Fruit fly (Drosophila melanogaster): ENCODE measurements around the gene Alp9.

Alp9 gene

dm6 chr3L:5571051-5571450, 24.3 kb upstream of the Alp9 start:
- no peak for TF ChIP-seq CG9139 (GFP tag; optimal IDR thresholded peaks at IDR 0.05)
- no peak for TF ChIP-seq CG6276 (GFP tag; optimal IDR thresholded peaks at IDR 0.05)
- TF ChIP-seq CG6854 (GFP tag; optimal IDR thresholded peaks at IDR 0.05) = peak; percentile 73
- TF ChIP-seq cyc (GFP tag; optimal IDR thresholded peaks at IDR 0.05) = no peak
- no peak for TF ChIP-seq Blimp-1 (GFP tag; optimal IDR thresholded peaks at IDR 0.05)
- no peak for TF ChIP-seq CG34406 (GFP tag; optimal IDR thresholded peaks at IDR 0.05)
- TF ChIP-seq CG4318 (GFP tag; optimal IDR thresholded peaks at IDR 0.05) = no peak
- TF ChIP-seq net (GFP tag; optimal IDR thresholded peaks at IDR 0.05) = peak; percentile 20
- no peak for TF ChIP-seq CG7368 (GFP tag; optimal IDR thresholded peaks at IDR 0.05)
- TF ChIP-seq Hr38 (GFP tag; optimal IDR thresholded peaks at IDR 0.05) = no peak
- no peak for TF ChIP-seq OdsH (GFP tag; optimal IDR thresholded peaks at IDR 0.05)
- TF ChIP-seq eg (GFP tag; IDR thresholded peaks at IDR 0.05) = peak; percentile 45; the same call in 2 of the 3 replicates
- TF ChIP-seq CG8119 (GFP tag; IDR thresholded peaks at IDR 0.05) = 0 out of 3 replicates have a peak, but pooled peaks have one; percentile 46
- TF ChIP-seq ss (GFP tag; optimal IDR thresholded peaks at IDR 0.05) = no peak
- no peak for TF ChIP-seq acj6 (GFP tag; optimal IDR thresholded peaks at IDR 0.05)
- peak; percentile 9 for TF ChIP-seq Lpt (GFP tag; optimal IDR thresholded peaks at IDR 0.05)
- no peak for TF ChIP-seq CG31627 (GFP tag; optimal IDR thresholded peaks at IDR 0.05)
- TF ChIP-seq topi (GFP tag; optimal IDR thresholded peaks at IDR 0.05) = no peak
- no peak for TF ChIP-seq fkh (GFP tag; optimal IDR thresholded peaks at IDR 0.05)
- TF ChIP-seq Hr4 (GFP tag; optimal IDR thresholded peaks at IDR 0.05) = no peak
- TF ChIP-seq Eip93F (GFP tag; optimal IDR thresholded peaks at IDR 0.05) = no peak
- TF ChIP-seq Eip78C (GFP tag) = peak; percentile 10
- no peak for TF ChIP-seq CG1621 (tag; optimal IDR thresholded peaks at IDR 0.05)
- no peak for TF ChIP-seq CG6808 (GFP tag; optimal IDR thresholded peaks at IDR 0.05)
- TF ChIP-seq Ets21C (GFP tag; optimal IDR thresholded peaks at IDR 0.05) = no peak
- TF ChIP-seq CG8319 (GFP tag; optimal IDR thresholded peaks at IDR 0.05) = no peak
- no peak for TF ChIP-seq dac (GFP tag; optimal IDR thresholded peaks at IDR 0.05)
- peak; percentile 85 for TF ChIP-seq vri (GFP tag; optimal IDR thresholded peaks at IDR 0.05)
- peak; percentile 55; the same call in 1 of the 3 replicates for TF ChIP-seq CG6163 (GFP tag; IDR thresholded peaks at IDR 0.05)
- no peak for TF ChIP-seq lz (GFP tag; optimal IDR thresholded peaks at IDR 0.05)
- TF ChIP-seq CG15336 (GFP tag; IDR thresholded peaks at IDR 0.05) = peak; percentile 37; the same call in 1 of the 2 replicates
- TF ChIP-seq CG16779 (tag; optimal IDR thresholded peaks at IDR 0.05) = no peak
- no peak for TF ChIP-seq spab (GFP tag; optimal IDR thresholded peaks at IDR 0.05)
- no peak for TF ChIP-seq Hr39 (GFP tag; optimal IDR thresholded peaks at IDR 0.05)
- TF ChIP-seq Met (GFP tag; optimal IDR thresholded peaks at IDR 0.05) = peak; percentile 9
- no peak for TF ChIP-seq CG11762 (GFP tag; optimal IDR thresholded peaks at IDR 0.05; ENCODE audit: insufficient read depth)

DNA sequence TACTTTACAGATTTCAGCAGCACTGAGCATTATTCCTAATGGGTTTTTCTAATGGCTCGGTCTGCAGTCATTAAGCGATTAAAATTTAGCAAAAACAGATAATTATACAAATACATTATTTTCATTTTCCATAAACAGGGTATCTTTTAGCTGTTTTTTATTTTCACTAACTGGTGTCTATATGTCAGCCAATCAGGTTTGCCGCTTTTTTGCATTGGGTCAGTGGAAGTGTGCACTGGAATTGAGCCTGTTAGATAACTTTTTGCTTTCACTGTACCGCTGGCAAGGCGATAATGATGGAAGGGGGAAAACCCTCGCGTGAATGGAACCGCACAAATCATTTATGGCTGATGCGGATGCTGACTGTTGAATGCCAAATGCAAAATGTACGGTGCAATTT, 19.8 kb upstream of the Alp9 start:
- TF ChIP-seq Eip78C (GFP tag) = peak; percentile 26
- no peak for TF ChIP-seq vri (GFP tag; optimal IDR thresholded peaks at IDR 0.05)

- peak; percentile 1 for TF ChIP-seq pdm3 (GFP tag; optimal IDR thresholded peaks at IDR 0.05)
- TF ChIP-seq Sox15 (GFP tag; optimal IDR thresholded peaks at IDR 0.05) = no peak
- TF ChIP-seq Blimp-1 (GFP tag; optimal IDR thresholded peaks at IDR 0.05) = no peak
- peak; percentile 47; the same call in 2 of the 3 replicates for TF ChIP-seq eg (GFP tag; IDR thresholded peaks at IDR 0.05)
- no peak for TF ChIP-seq fd85E (GFP tag; optimal IDR thresholded peaks at IDR 0.05)
- TF ChIP-seq CG32006 (GFP tag; optimal IDR thresholded peaks at IDR 0.05) = peak; percentile 33
- no peak for TF ChIP-seq spab (GFP tag; optimal IDR thresholded peaks at IDR 0.05)
- peak; percentile 51 for TF ChIP-seq Eip78C (GFP tag)
- TF ChIP-seq CG4318 (GFP tag; optimal IDR thresholded peaks at IDR 0.05) = no peak
- TF ChIP-seq CG6163 (GFP tag; IDR thresholded peaks at IDR 0.05) = peak; percentile 19; the same call in 1 of the 3 replicates
Observed at dm6 chr3L:5576543-5576942, 18.8 kb upstream of the Alp9 start.
